Worm (Caenorhabditis elegans) whole organism, L2 larva: ENCODE measurements around the gene zzz-1.

Experiments
- C34F6.9 ChIP-seq: fragments of 150-350 bp; optimal IDR thresholded peaks from 2 replicates; lab custom pipeline; 2014; ENCODE audit warnings: missing biosample characterization, missing genetic modification characterization
- F13H6.1 ChIP-seq: sonication (generic microtip); optimal IDR thresholded peaks from 2 replicates; lab custom pipeline; 2016; ENCODE audit warnings: missing genetic modification characterization, missing compliant biosample characterization
- Y55F3AM.14 ChIP-seq: fragments of 200-800 bp; sonication (Bioruptor generic); optimal IDR thresholded peaks from 2 replicates; lab custom pipeline; 2018; ENCODE audit warnings: mild to moderate bottlenecking, missing genetic modification characterization, missing compliant biosample characterization
- ZK546.5 ChIP-seq: sonication (generic microtip); optimal IDR thresholded peaks from 2 replicates; lab custom pipeline; 2017; ENCODE audit warnings: missing biosample characterization, missing genetic modification characterization
- alr-1 ChIP-seq: fragments of 150-350 bp; optimal IDR thresholded peaks from 2 replicates; lab custom pipeline; 2014; ENCODE audit warnings: missing biosample characterization, missing genetic modification characterization
- aly-2 ChIP-seq: fragments of 150-350 bp; optimal IDR thresholded peaks from 2 replicates; lab custom pipeline; 2014; ENCODE audit warnings: missing biosample characterization, missing genetic modification characterization
- ama-1 ChIP-seq: fragments of 150-350 bp; optimal IDR thresholded peaks from 2 replicates; lab custom pipeline; 2018; ENCODE audit warnings: inconsistent platforms
- blmp-1 ChIP-seq: sonication (generic microtip); optimal IDR thresholded peaks from 2 replicates; lab custom pipeline; 2017; ENCODE audit warnings: missing genetic modification characterization, mild to moderate bottlenecking, missing compliant biosample characterization, antibody characterized with exemption, moderate library complexity; ENCODE audit not compliant: insufficient read depth
- ceh-16 ChIP-seq: fragments of 150-350 bp; optimal IDR thresholded peaks from 2 replicates; lab custom pipeline; 2014; ENCODE audit warnings: missing biosample characterization, missing genetic modification characterization
- ceh-82 ChIP-seq: fragments of 150-350 bp; optimal IDR thresholded peaks from 2 replicates; lab custom pipeline; 2014; ENCODE audit warnings: missing biosample characterization, missing genetic modification characterization
- crh-2 ChIP-seq: sonication (generic microtip); optimal IDR thresholded peaks from 2 replicates; lab custom pipeline; 2017; ENCODE audit warnings: missing biosample characterization, missing genetic modification characterization
- dmd-4 ChIP-seq: sonication (generic microtip); optimal IDR thresholded peaks from 2 replicates; lab custom pipeline; 2017; ENCODE audit warnings: missing biosample characterization, missing genetic modification characterization
- egl-27 ChIP-seq: sonication (generic microtip); optimal IDR thresholded peaks from 3 replicates; lab custom pipeline; 2017; ENCODE audit warnings: missing biosample characterization, missing genetic modification reagents, missing genetic modification characterization
- elt-1 ChIP-seq: fragments of 150-350 bp; optimal IDR thresholded peaks from 2 replicates; lab custom pipeline; 2014; ENCODE audit warnings: missing biosample characterization, missing genetic modification characterization
- elt-3 ChIP-seq: sonication (generic microtip); optimal IDR thresholded peaks from 2 replicates; lab custom pipeline; 2017; ENCODE audit warnings: missing biosample characterization, missing genetic modification characterization
- fos-1 ChIP-seq: fragments of 150-350 bp; optimal IDR thresholded peaks from 2 replicates; lab custom pipeline; 2014; ENCODE audit warnings: missing biosample characterization, missing genetic modification characterization
- gmeb-1 ChIP-seq: fragments of 150-350 bp; optimal IDR thresholded peaks from 2 replicates; lab custom pipeline; 2014; ENCODE audit warnings: missing biosample characterization, missing genetic modification characterization
- lin-11 ChIP-seq: fragments of 150-350 bp; sonication (generic microtip); optimal IDR thresholded peaks from 2 replicates; lab custom pipeline; 2014; ENCODE audit warnings: missing biosample characterization, missing genetic modification characterization, inconsistent platforms, mixed read lengths
- lin-13 ChIP-seq: fragments of 150-350 bp; optimal IDR thresholded peaks from 2 replicates; lab custom pipeline; 2014; ENCODE audit warnings: missing biosample characterization, missing genetic modification reagents, missing genetic modification characterization
- lin-39 ChIP-seq: fragments of 150-350 bp; optimal IDR thresholded peaks from 2 replicates; lab custom pipeline; 2014; ENCODE audit warnings: missing biosample characterization, missing genetic modification reagents, missing genetic modification characterization
- lsy-2 ChIP-seq, 2 experiments: fragments of 150-350 bp in 1 of 2; sonication (generic microtip) in 1 of 2; optimal IDR thresholded peaks; 2 replicates each; lab custom pipeline; 2014 to 2017; ENCODE audit warnings: missing biosample characterization in 2 of 2, missing genetic modification characterization in 2 of 2
- mab-5 ChIP-seq: fragments of 150-350 bp; optimal IDR thresholded peaks from 2 replicates; lab custom pipeline; 2014; ENCODE audit warnings: missing biosample characterization, missing genetic modification characterization
- mbf-1 ChIP-seq: sonication (generic microtip); optimal IDR thresholded peaks from 2 replicates; lab custom pipeline; 2017; ENCODE audit warnings: missing biosample characterization, missing genetic modification characterization
- nhr-10 ChIP-seq: sonication (generic microtip); optimal IDR thresholded peaks from 2 replicates; lab custom pipeline; 2017; ENCODE audit warnings: missing biosample characterization, missing genetic modification characterization
- nhr-11 ChIP-seq: fragments of 150-350 bp; optimal IDR thresholded peaks from 2 replicates; lab custom pipeline; 2014; ENCODE audit warnings: missing biosample characterization, missing genetic modification characterization
- nhr-12 ChIP-seq: fragments of 150-350 bp; optimal IDR thresholded peaks from 2 replicates; lab custom pipeline; 2014; ENCODE audit warnings: missing biosample characterization, missing genetic modification characterization
- nhr-129 ChIP-seq: fragments of 150-350 bp; optimal IDR thresholded peaks from 2 replicates; lab custom pipeline; 2014; ENCODE audit warnings: missing biosample characterization, missing genetic modification characterization
- nhr-21 ChIP-seq: fragments of 150-350 bp; optimal IDR thresholded peaks from 2 replicates; lab custom pipeline; 2014; ENCODE audit warnings: missing biosample characterization, missing genetic modification characterization
- nhr-23 ChIP-seq: fragments of 150-350 bp; optimal IDR thresholded peaks from 2 replicates; lab custom pipeline; 2014; ENCODE audit warnings: missing biosample characterization, missing genetic modification reagents, missing genetic modification characterization
- nhr-237 ChIP-seq: fragments of 150-350 bp; optimal IDR thresholded peaks from 2 replicates; lab custom pipeline; 2014; ENCODE audit warnings: missing biosample characterization, missing genetic modification characterization
- nhr-25 ChIP-seq: fragments of 150-350 bp; sonication (generic microtip); optimal IDR thresholded peaks from 3 replicates; lab custom pipeline; 2014; ENCODE audit warnings: missing biosample characterization, missing genetic modification characterization
- nhr-6 ChIP-seq: fragments of 150-350 bp; optimal IDR thresholded peaks from 2 replicates; lab custom pipeline; 2014; ENCODE audit warnings: missing biosample characterization, missing genetic modification characterization
- nhr-77 ChIP-seq: fragments of 150-350 bp; optimal IDR thresholded peaks from 2 replicates; lab custom pipeline; 2014; ENCODE audit warnings: missing biosample characterization, missing genetic modification characterization
- peb-1 ChIP-seq: fragments of 150-350 bp; optimal IDR thresholded peaks from 2 replicates; lab custom pipeline; 2014; ENCODE audit warnings: missing biosample characterization, missing genetic modification characterization
- sem-4 ChIP-seq: fragments of 150-350 bp; optimal IDR thresholded peaks from 2 replicates; lab custom pipeline; 2014; ENCODE audit warnings: missing biosample characterization, missing genetic modification reagents, missing genetic modification characterization
- skn-1 ChIP-seq: sonication (generic microtip); optimal IDR thresholded peaks from 2 replicates; lab custom pipeline; 2017; ENCODE audit warnings: missing biosample characterization, missing genetic modification characterization
- sma-3 ChIP-seq: sonication (generic microtip); optimal IDR thresholded peaks from 2 replicates; lab custom pipeline; 2016; ENCODE audit warnings: missing genetic modification reagents, missing genetic modification characterization, missing compliant biosample characterization
- sma-9 ChIP-seq, 2 experiments: fragments of 150-350 bp in 1 of 2; sonication (generic microtip) in 1 of 2; optimal IDR thresholded peaks; 2 replicates each; lab custom pipeline; 2014 to 2016; ENCODE audit warnings: missing genetic modification characterization in 2 of 2, mild to moderate bottlenecking in 1 of 2, missing biosample characterization in 1 of 2, missing compliant biosample characterization in 1 of 2, missing genetic modification reagents in 1 of 2, moderate library complexity in 1 of 2
- snpc-4 ChIP-seq: fragments of 150-350 bp; optimal IDR thresholded peaks from 2 replicates; lab custom pipeline; 2014; ENCODE audit warnings: missing biosample characterization, missing genetic modification characterization
- unc-39 ChIP-seq: fragments of 150-350 bp; optimal IDR thresholded peaks from 2 replicates; lab custom pipeline; 2014; ENCODE audit warnings: missing biosample characterization, missing genetic modification characterization
- unc-55 ChIP-seq: fragments of 150-350 bp; sonication (generic microtip); optimal IDR thresholded peaks from 3 replicates; lab custom pipeline; 2014; ENCODE audit warnings: missing biosample characterization, missing genetic modification reagents, missing genetic modification characterization
- unc-62 ChIP-seq: fragments of 150-350 bp; optimal IDR thresholded peaks from 2 replicates; lab custom pipeline; 2014; ENCODE audit warnings: missing biosample characterization, missing genetic modification reagents, missing genetic modification characterization
- zag-1 ChIP-seq: fragments of 150-350 bp; optimal IDR thresholded peaks from 2 replicates; lab custom pipeline; 2014; ENCODE audit warnings: missing biosample characterization, missing genetic modification characterization
- ztf-1 ChIP-seq: fragments of 200-800 bp; sonication (Bioruptor generic); conservative IDR thresholded peaks from 2 replicates; pipeline ENCODE4 v1.3.6; 2022; ENCODE audit warnings: missing genetic modification characterization, missing compliant biosample characterization
- ztf-11 ChIP-seq: sonication (generic microtip); optimal IDR thresholded peaks from 2 replicates; lab custom pipeline; 2017; ENCODE audit warnings: missing biosample characterization, missing genetic modification characterization
- ztf-4 ChIP-seq: fragments of 150-350 bp; optimal IDR thresholded peaks from 2 replicates; lab custom pipeline; 2014; ENCODE audit warnings: missing biosample characterization, missing genetic modification characterization

The zzz-1 gene

ce11 chrV:10861611-10862262, 47.2 kb downstream of the zzz-1 start (continued):
- TF ChIP-seq Y55F3AM.14 = peak; percentile 54
- no peak for TF ChIP-seq unc-39 (tag; lab: Kevin White, UChicago)
- no peak for TF ChIP-seq alr-1 (tag; lab: Kevin White, UChicago)
- TF ChIP-seq lin-13 (GFP tag; lab: Kevin White, UChicago) = no peak
- no peak for TF ChIP-seq elt-1 (tag; lab: Kevin White, UChicago)
- no peak for TF ChIP-seq elt-3 (tag; lab: Kevin White, UChicago)

DNA sequence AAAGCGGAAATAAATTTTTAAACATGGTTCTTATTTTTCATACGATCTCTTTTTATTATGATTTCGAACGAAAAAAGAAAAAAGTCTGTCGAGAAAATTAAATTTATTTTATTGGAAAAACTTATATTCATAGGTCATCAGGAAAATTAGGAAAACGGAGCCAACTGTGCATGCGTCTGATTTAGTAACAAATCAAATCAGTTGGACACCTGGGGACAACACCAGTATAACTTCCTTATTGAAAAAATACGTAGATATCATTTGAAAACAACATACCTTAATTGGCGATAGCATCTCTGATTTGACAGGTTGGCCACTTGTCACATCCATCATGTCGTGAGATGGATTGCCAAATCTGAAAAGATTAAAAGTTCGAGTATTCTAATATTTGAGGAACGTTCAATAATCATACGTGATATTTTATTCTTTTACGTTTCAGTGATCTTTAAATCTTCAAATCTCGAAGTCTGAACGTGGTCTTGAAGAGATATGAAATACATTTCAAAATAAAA, 48.4 kb downstream of the zzz-1 start:
- TF ChIP-seq aly-2 (tag; lab: Kevin White, UChicago) = no peak
- TF ChIP-seq ceh-16 (tag; lab: Kevin White, UChicago) = peak; percentile 52
- TF ChIP-seq nhr-77 (tag; lab: Kevin White, UChicago) = no peak
- peak; percentile 17 for TF ChIP-seq nhr-25
- TF ChIP-seq alr-1 (tag; lab: Kevin White, UChicago) = no peak
- peak; percentile 41 for TF ChIP-seq egl-27
- peak; percentile 72 for TF ChIP-seq sma-9 (GFP tag; optimal IDR thresholded peaks at IDR 0.05; lab: Kevin White, UChicago)
- TF ChIP-seq sma-9 (tag; optimal IDR thresholded peaks at IDR 0.05; lab: Kevin White, UChicago) = no peak
- no peak for TF ChIP-seq crh-2 (tag; lab: Kevin White, UChicago)
- no peak for TF ChIP-seq C34F6.9 (tag; lab: Kevin White, UChicago)
- TF ChIP-seq blmp-1 (tag; lab: Kevin White, UChicago) = peak; percentile 18
- TF ChIP-seq, all 48 proteins: peak for 5

- TF ChIP-seq nhr-12 (no peak), ztf-11 (tag; lab: Kevin White, UChicago) (no peak), fos-1 (peak; percentile 94), gmeb-1 (peak; percentile 24), elt-1 (tag; lab: Kevin White, UChicago) (no peak), ama-1 (lab: Kevin White, UChicago) (no peak), sem-4 (tag; lab: Kevin White, UChicago) (no peak), elt-3 (tag; lab: Kevin White, UChicago) (no peak), unc-39 (tag; lab: Kevin White, UChicago) (no peak), aly-2 (tag; lab: Kevin White, UChicago) (no peak), lin-13 (GFP tag; lab: Kevin White, UChicago) (no peak), nhr-237 (tag; lab: Kevin White, UChicago) (no peak), nhr-11 (tag; lab: Kevin White, UChicago) (no peak), lsy-2 (tag; optimal IDR thresholded peaks at IDR 0.05; lab: Kevin White, UChicago) (no peak), sma-3 (peak; percentile 17), nhr-21 (tag; lab: Kevin White, UChicago) (no peak), unc-55 (GFP tag; lab: Kevin White, UChicago) (no peak), snpc-4 (tag; lab: Kevin White, UChicago) (no peak), ceh-16 (tag; lab: Kevin White, UChicago) (no peak), blmp-1 (tag; lab: Kevin White, UChicago) (peak; percentile 44), skn-1 (tag; lab: Kevin White, UChicago) (no peak), crh-2 (tag; lab: Kevin White, UChicago) (no peak), unc-62 (GFP tag; lab: Kevin White, UChicago) (no peak), ceh-82 (tag; lab: Kevin White, UChicago) (no peak), lin-39 (tag; lab: Kevin White, UChicago) (no peak), ZK546.5 (tag; lab: Kevin White, UChicago) (no peak), zag-1 (no peak), dmd-4 (tag; lab: Kevin White, UChicago) (no peak), nhr-25 (peak; percentile 18), egl-27 (no peak), mab-5 (tag; lab: Kevin White, UChicago) (no peak), mbf-1 (tag; lab: Kevin White, UChicago) (no peak), ztf-1 (GFP tag; lab: Robert Waterston, UW) (no peak), C34F6.9 (tag; lab: Kevin White, UChicago) (peak; percentile 3), nhr-6 (tag; lab: Kevin White, UChicago) (no peak), ztf-4 (tag; lab: Kevin White, UChicago) (no peak), Y55F3AM.14 (peak; percentile 66), sma-9 (GFP tag; optimal IDR thresholded peaks at IDR 0.05; lab: Kevin White, UChicago) (peak; percentile 77), sma-9 (tag; optimal IDR thresholded peaks at IDR 0.05; lab: Kevin White, UChicago) (no peak), F13H6.1 (tag; lab: Kevin White, UChicago) (peak; percentile 11), peb-1 (tag; lab: Kevin White, UChicago) (no peak), nhr-10 (tag; lab: Kevin White, UChicago) (no peak), lin-11 (tag; lab: Kevin White, UChicago) (no peak), alr-1 (tag; lab: Kevin White, UChicago) (no peak), nhr-129 (no peak), nhr-23 (no peak)
Measured at ce11 chrV:10859775-10860174, 49.2 kb downstream of the zzz-1 start.
